Worm (Caenorhabditis elegans) whole organism, L2 larva: Measurements from ENCODE around the gene zhp-4.
A peak's percentile ranks its signal among the peaks of the same experiment; 100 is the strongest.

Source experiments
- C34F6.9 ChIP-seq: fragments of 150-350 bp; optimal IDR thresholded peaks from 2 replicates; lab custom pipeline; 2014; ENCODE audit warnings: missing biosample characterization, missing genetic modification characterization
- Y55F3AM.14 ChIP-seq: fragments of 200-800 bp; sonication (Bioruptor generic); optimal IDR thresholded peaks from 2 replicates; lab custom pipeline; 2018; ENCODE audit warnings: mild to moderate bottlenecking, missing genetic modification characterization, missing compliant biosample characterization
- aly-2 ChIP-seq: fragments of 150-350 bp; optimal IDR thresholded peaks from 2 replicates; lab custom pipeline; 2014; ENCODE audit warnings: missing biosample characterization, missing genetic modification characterization
- ama-1 ChIP-seq: fragments of 150-350 bp; optimal IDR thresholded peaks from 2 replicates; lab custom pipeline; 2018; ENCODE audit warnings: inconsistent platforms
- blmp-1 ChIP-seq: sonication (generic microtip); optimal IDR thresholded peaks from 2 replicates; lab custom pipeline; 2017; ENCODE audit warnings: missing genetic modification characterization, mild to moderate bottlenecking, missing compliant biosample characterization, antibody characterized with exemption, moderate library complexity; ENCODE audit not compliant: insufficient read depth
- ceh-16 ChIP-seq: fragments of 150-350 bp; optimal IDR thresholded peaks from 2 replicates; lab custom pipeline; 2014; ENCODE audit warnings: missing biosample characterization, missing genetic modification characterization
- ceh-82 ChIP-seq: fragments of 150-350 bp; optimal IDR thresholded peaks from 2 replicates; lab custom pipeline; 2014; ENCODE audit warnings: missing biosample characterization, missing genetic modification characterization
- crh-2 ChIP-seq: sonication (generic microtip); optimal IDR thresholded peaks from 2 replicates; lab custom pipeline; 2017; ENCODE audit warnings: missing biosample characterization, missing genetic modification characterization
- dmd-4 ChIP-seq: sonication (generic microtip); optimal IDR thresholded peaks from 2 replicates; lab custom pipeline; 2017; ENCODE audit warnings: missing biosample characterization, missing genetic modification characterization
- elt-3 ChIP-seq: sonication (generic microtip); optimal IDR thresholded peaks from 2 replicates; lab custom pipeline; 2017; ENCODE audit warnings: missing biosample characterization, missing genetic modification characterization
- fos-1 ChIP-seq: fragments of 150-350 bp; optimal IDR thresholded peaks from 2 replicates; lab custom pipeline; 2014; ENCODE audit warnings: missing biosample characterization, missing genetic modification characterization
- gmeb-1 ChIP-seq: fragments of 150-350 bp; optimal IDR thresholded peaks from 2 replicates; lab custom pipeline; 2014; ENCODE audit warnings: missing biosample characterization, missing genetic modification characterization
- lin-11 ChIP-seq: fragments of 150-350 bp; sonication (generic microtip); optimal IDR thresholded peaks from 2 replicates; lab custom pipeline; 2014; ENCODE audit warnings: missing biosample characterization, missing genetic modification characterization, inconsistent platforms, mixed read lengths
- lin-13 ChIP-seq: fragments of 150-350 bp; optimal IDR thresholded peaks from 2 replicates; lab custom pipeline; 2014; ENCODE audit warnings: missing biosample characterization, missing genetic modification reagents, missing genetic modification characterization
- lin-39 ChIP-seq: fragments of 150-350 bp; optimal IDR thresholded peaks from 2 replicates; lab custom pipeline; 2014; ENCODE audit warnings: missing biosample characterization, missing genetic modification reagents, missing genetic modification characterization
- mab-5 ChIP-seq: fragments of 150-350 bp; optimal IDR thresholded peaks from 2 replicates; lab custom pipeline; 2014; ENCODE audit warnings: missing biosample characterization, missing genetic modification characterization
- mbf-1 ChIP-seq: sonication (generic microtip); optimal IDR thresholded peaks from 2 replicates; lab custom pipeline; 2017; ENCODE audit warnings: missing biosample characterization, missing genetic modification characterization
- nhr-12 ChIP-seq: fragments of 150-350 bp; optimal IDR thresholded peaks from 2 replicates; lab custom pipeline; 2014; ENCODE audit warnings: missing biosample characterization, missing genetic modification characterization
- nhr-129 ChIP-seq: fragments of 150-350 bp; optimal IDR thresholded peaks from 2 replicates; lab custom pipeline; 2014; ENCODE audit warnings: missing biosample characterization, missing genetic modification characterization
- nhr-237 ChIP-seq: fragments of 150-350 bp; optimal IDR thresholded peaks from 2 replicates; lab custom pipeline; 2014; ENCODE audit warnings: missing biosample characterization, missing genetic modification characterization
- nhr-25 ChIP-seq: fragments of 150-350 bp; sonication (generic microtip); optimal IDR thresholded peaks from 3 replicates; lab custom pipeline; 2014; ENCODE audit warnings: missing biosample characterization, missing genetic modification characterization
- nhr-6 ChIP-seq: fragments of 150-350 bp; optimal IDR thresholded peaks from 2 replicates; lab custom pipeline; 2014; ENCODE audit warnings: missing biosample characterization, missing genetic modification characterization
- peb-1 ChIP-seq: fragments of 150-350 bp; optimal IDR thresholded peaks from 2 replicates; lab custom pipeline; 2014; ENCODE audit warnings: missing biosample characterization, missing genetic modification characterization
- skn-1 ChIP-seq: sonication (generic microtip); optimal IDR thresholded peaks from 2 replicates; lab custom pipeline; 2017; ENCODE audit warnings: missing biosample characterization, missing genetic modification characterization
- snpc-4 ChIP-seq: fragments of 150-350 bp; optimal IDR thresholded peaks from 2 replicates; lab custom pipeline; 2014; ENCODE audit warnings: missing biosample characterization, missing genetic modification characterization
- unc-62 ChIP-seq: fragments of 150-350 bp; optimal IDR thresholded peaks from 2 replicates; lab custom pipeline; 2014; ENCODE audit warnings: missing biosample characterization, missing genetic modification reagents, missing genetic modification characterization
- ztf-11 ChIP-seq: sonication (generic microtip); optimal IDR thresholded peaks from 2 replicates; lab custom pipeline; 2017; ENCODE audit warnings: missing biosample characterization, missing genetic modification characterization

The zhp-4 gene

ce11 chrV:19050438-19050837, 51.1 kb downstream of the zhp-4 start, which contains the start of gene asp-1:
TSS of gene asp-1 (minus strand) at chrV:19050752.
- no peak for TF ChIP-seq dmd-4
- TF ChIP-seq Y55F3AM.14, result peak; percentile 9
- peak; percentile 24 for TF ChIP-seq gmeb-1
- TF ChIP-seq nhr-129, result peak; percentile 10
- TF ChIP-seq, all 48 proteins: peak for 3

- no peak for TF ChIP-seq mbf-1 (tag; lab: Kevin White, UChicago)
- TF ChIP-seq snpc-4 (tag; lab: Kevin White, UChicago), result no peak
- no peak for TF ChIP-seq lin-13
- TF ChIP-seq lin-39, result no peak
- no peak for TF ChIP-seq nhr-12
- no peak for TF ChIP-seq unc-62 (GFP tag; lab: Kevin White, UChicago)
- TF ChIP-seq C34F6.9 (tag; lab: Kevin White, UChicago), result no peak
- TF ChIP-seq Y55F3AM.14, result no peak
- no peak for TF ChIP-seq nhr-6 (tag; lab: Kevin White, UChicago)
- TF ChIP-seq ama-1 (lab: Kevin White, UChicago), result peak; percentile 4
- no peak for TF ChIP-seq skn-1
- no peak for TF ChIP-seq dmd-4
- no peak for TF ChIP-seq elt-3 (tag; lab: Kevin White, UChicago)
- TF ChIP-seq blmp-1 (tag; lab: Kevin White, UChicago), result no peak
- TF ChIP-seq fos-1 (tag; lab: Kevin White, UChicago), result no peak
- no peak for TF ChIP-seq nhr-25 (tag; lab: Kevin White, UChicago)
- peak; percentile 16 for TF ChIP-seq crh-2 (tag; lab: Kevin White, UChicago)
- no peak for TF ChIP-seq ztf-11 (tag; lab: Kevin White, UChicago)
- no peak for TF ChIP-seq lin-11 (tag; lab: Kevin White, UChicago)
- TF ChIP-seq nhr-129, result peak; percentile 25
- TF ChIP-seq mab-5 (tag; lab: Kevin White, UChicago), result no peak
- TF ChIP-seq ceh-82 (tag; lab: Kevin White, UChicago), result no peak
- TF ChIP-seq nhr-237, result no peak
- TF ChIP-seq gmeb-1, result peak; percentile 48
- TF ChIP-seq aly-2 (tag; lab: Kevin White, UChicago), result no peak
- TF ChIP-seq peb-1, result no peak
- no peak for TF ChIP-seq ceh-16 (tag; lab: Kevin White, UChicago)
- TF ChIP-seq, all 48 proteins: peak for 4
Observed at ce11 chrV:19049140-19050092, 52.2 kb downstream of the zhp-4 start.
